Fruit fly (Drosophila melanogaster): Measurements from ENCODE around the gene Jig.

The Jig gene

dm6 chr3R:14511123-14511908 lies 49.4 kb upstream of the Jig start, which contains the start of the genes HtrA2 and mRpL11 (continued):
- TF ChIP-seq CG7928 (GFP tag; optimal IDR thresholded peaks at IDR 0.05) (peak; percentile 72), CG9932 (GFP tag; IDR thresholded peaks at IDR 0.05) (peak; percentile 84), nom (GFP tag; optimal IDR thresholded peaks at IDR 0.05) (no peak), CG8944 (GFP tag; optimal IDR thresholded peaks at IDR 0.05) (peak; percentile 46), CG30431 (GFP tag; optimal IDR thresholded peaks at IDR 0.05) (no peak), CG6813 (GFP tag; optimal IDR thresholded peaks at IDR 0.05) (no peak), Nf-YB (GFP tag; optimal IDR thresholded peaks at IDR 0.05) (no peak), sisA (GFP tag; IDR thresholded peaks at IDR 0.05) (no peak; the same call in 1 of the 2 replicates), CG6791 (GFP tag; IDR thresholded peaks at IDR 0.05; ENCODE audit: partially characterized antibody) (peak; percentile 51; the same call in 1 of the 3 replicates), Dip3 (GFP tag; optimal IDR thresholded peaks at IDR 0.05) (peak; percentile 41), Mes4 (GFP tag; optimal IDR thresholded peaks at IDR 0.05) (peak; percentile 62), p53 (GFP tag; optimal IDR thresholded peaks at IDR 0.05) (peak; percentile 20), CG34224 (GFP tag; IDR thresholded peaks at IDR 0.05; ENCODE audit: partially characterized antibody) (no peak), Lhr (GFP tag; optimal IDR thresholded peaks at IDR 0.05) (peak; percentile 11), D19A (tag; optimal IDR thresholded peaks at IDR 0.05) (no peak), CG5180 (GFP tag; optimal IDR thresholded peaks at IDR 0.05) (no peak), Meics (GFP tag; optimal IDR thresholded peaks at IDR 0.05) (peak; percentile 34), CG7745 (tag; optimal IDR thresholded peaks at IDR 0.05) (no peak), Awh (GFP tag; IDR thresholded peaks at IDR 0.05) (no peak), gsb (GFP tag; IDR thresholded peaks at IDR 0.05) (no peak), Atf3 (GFP tag; optimal IDR thresholded peaks at IDR 0.05) (no peak), oc (tag; optimal IDR thresholded peaks at IDR 0.05) (no peak), ro (GFP tag; IDR thresholded peaks at IDR 0.05) (no peak), CG18619 (GFP tag; optimal IDR thresholded peaks at IDR 0.05) (peak; percentile 44), fd3F (GFP tag; optimal IDR thresholded peaks at IDR 0.05) (peak; percentile 40), run (tag; optimal IDR thresholded peaks at IDR 0.05) (no peak), CG17612 (GFP tag; IDR thresholded peaks at IDR 0.05) (no peak), zfh1 (GFP tag; IDR thresholded peaks at IDR 0.05) (peak; percentile 54; the same call in 1 of the 3 replicates), Antp (GFP tag; optimal IDR thresholded peaks at IDR 0.05) (peak; percentile 61), CrebB (tag; optimal IDR thresholded peaks at IDR 0.05) (no peak), ems (GFP tag; optimal IDR thresholded peaks at IDR 0.05) (peak; percentile 69), kay (GFP tag; optimal IDR thresholded peaks at IDR 0.05) (peak; percentile 3), org-1 (GFP tag; optimal IDR thresholded peaks at IDR 0.05) (no peak), zen (tag; optimal IDR thresholded peaks at IDR 0.05) (peak; percentile 71), slbo (GFP tag; IDR thresholded peaks at IDR 0.05) (peak; percentile 76), Ptx1 (GFP tag; IDR thresholded peaks at IDR 0.05) (no peak; the same call in 1 of the 2 replicates), gcm (GFP tag; optimal IDR thresholded peaks at IDR 0.05) (no peak), CG10267 (tag; optimal IDR thresholded peaks at IDR 0.05) (peak; percentile 77), CG6254 (GFP tag; optimal IDR thresholded peaks at IDR 0.05) (no peak), Lim3 (GFP tag; IDR thresholded peaks at IDR 0.05) (no peak), amos (GFP tag; IDR thresholded peaks at IDR 0.05; ENCODE audit: partially characterized antibody) (peak; percentile 55), pros (GFP tag; optimal IDR thresholded peaks at IDR 0.05) (no peak), Ets97D (GFP tag; optimal IDR thresholded peaks at IDR 0.05) (peak; percentile 73), trem (tag; optimal IDR thresholded peaks at IDR 0.05) (peak; percentile 58), CG17829 (tag; optimal IDR thresholded peaks at IDR 0.05) (peak; percentile 77), pnt (GFP tag; optimal IDR thresholded peaks at IDR 0.05) (peak; percentile 30), CG12942 (GFP tag; optimal IDR thresholded peaks at IDR 0.05) (no peak), CG16813 (GFP tag; IDR thresholded peaks at IDR 0.05; ENCODE audit: partially characterized antibody) (peak; percentile 36; the same call in 1 of the 3 replicates), grn (GFP tag; optimal IDR thresholded peaks at IDR 0.05) (peak; percentile 18)
